Worm (Caenorhabditis elegans): ENCODE results near the gene str-188.

Gene str-188

ce11 chrV:9756242-9756641 lies 39.7 kb downstream of the str-188 start, which contains the start of gene hrg-3:
hrg-3 (plus strand) TSS chrV:9756468.
- no peak for TF ChIP-seq him-1 (tag; optimal IDR thresholded peaks at IDR 0.05)
- TF ChIP-seq dao-5 (tag; optimal IDR thresholded peaks at IDR 0.05) = no peak
- no peak for TF ChIP-seq W03F9.2 (tag; optimal IDR thresholded peaks at IDR 0.05)

ce11 chrV:9757884-9758283 lies 41.4 kb downstream of the str-188 start, which contains the start of gene F58E6.11:
F58E6.11 (minus strand) TSS chrV:9757984.
- no peak for TF ChIP-seq dao-5 (tag; optimal IDR thresholded peaks at IDR 0.05)
- TF ChIP-seq W03F9.2 (tag; optimal IDR thresholded peaks at IDR 0.05) = no peak
- no peak for TF ChIP-seq him-1 (tag; optimal IDR thresholded peaks at IDR 0.05)

- TF ChIP-seq him-1 (tag; optimal IDR thresholded peaks at IDR 0.05) (no peak), dao-5 (tag; optimal IDR thresholded peaks at IDR 0.05) (no peak), W03F9.2 (tag; optimal IDR thresholded peaks at IDR 0.05) (no peak)
These were observed 41.9 kb downstream of the str-188 start for ce11 chrV:9758437-9758836.

ce11 chrV:9763759-9764158 lies 47.3 kb downstream of the str-188 start:
- TF ChIP-seq dao-5 (tag; optimal IDR thresholded peaks at IDR 0.05) = no peak
- TF ChIP-seq W03F9.2 (tag; optimal IDR thresholded peaks at IDR 0.05) = no peak
- TF ChIP-seq him-1 (tag; optimal IDR thresholded peaks at IDR 0.05) = no peak

ce11 chrV:9764552-9764951 lies 48.1 kb downstream of the str-188 start:
- TF ChIP-seq W03F9.2 (tag; optimal IDR thresholded peaks at IDR 0.05) (no peak), dao-5 (tag; optimal IDR thresholded peaks at IDR 0.05) (no peak), him-1 (tag; optimal IDR thresholded peaks at IDR 0.05) (no peak)

ce11 chrV:9765622-9766021 lies 49.1 kb downstream of the str-188 start:
- no peak for TF ChIP-seq dao-5 (tag; optimal IDR thresholded peaks at IDR 0.05)
- no peak for TF ChIP-seq W03F9.2 (tag; optimal IDR thresholded peaks at IDR 0.05)
- TF ChIP-seq him-1 (tag; optimal IDR thresholded peaks at IDR 0.05) = no peak
